Fruit fly (Drosophila melanogaster) whole organism, embryonic: ENCODE measurements around the gene eIF2Bepsilon.

Experiments
- BEAF-32 ChIP-seq: fragments of 200-800 bp; sonication (Bioruptor generic); optimal IDR thresholded peaks from 3 replicates; lab custom pipeline; 2017; ENCODE audit warnings: missing biosample characterization, missing genetic modification characterization, mild to moderate bottlenecking, moderate library complexity, missing genetic modification reagents
- CG1024 ChIP-seq: fragments of 200-800 bp; sonication (Bioruptor generic); IDR thresholded peaks from 2 replicates; pipeline ENCODE4 v1.3.6; 2022; ENCODE audit warnings: missing biosample characterization, missing genetic modification characterization
- CG10431 ChIP-seq: fragments of 200-800 bp; sonication (Bioruptor generic); optimal IDR thresholded peaks from 3 replicates; lab custom pipeline; 2018; ENCODE audit warnings: missing biosample characterization, mild to moderate bottlenecking, missing genetic modification characterization
- CG10979 ChIP-seq: fragments of 200-800 bp; sonication (Bioruptor generic); optimal IDR thresholded peaks from 2 replicates; lab custom pipeline; 2018; ENCODE audit warnings: missing biosample characterization, mild to moderate bottlenecking, missing genetic modification characterization, moderate library complexity
- CG12299 ChIP-seq: fragments of 200-800 bp; sonication (Bioruptor generic); optimal IDR thresholded peaks from 2 replicates; lab custom pipeline; 2018; ENCODE audit warnings: missing biosample characterization, mild to moderate bottlenecking, missing genetic modification characterization
- CG12744 ChIP-seq: fragments of 200-800 bp; sonication (Bioruptor generic); optimal IDR thresholded peaks from 2 replicates; lab custom pipeline; 2016; ENCODE audit warnings: missing biosample characterization, missing genetic modification characterization
- CG12769 ChIP-seq: fragments of 200-800 bp; sonication (Bioruptor generic); optimal IDR thresholded peaks from 2 replicates; lab custom pipeline; 2019; ENCODE audit warnings: missing biosample characterization, mild to moderate bottlenecking, missing genetic modification characterization, moderate library complexity
- CG14667 ChIP-seq: fragments of 200-800 bp; sonication (Bioruptor generic); IDR thresholded peaks from 2 replicates; pipeline ENCODE4 v1.3.6; 2022; ENCODE audit warnings: missing biosample characterization, missing genetic modification characterization
- CG15269 ChIP-seq: fragments of 200-800 bp; sonication (Bioruptor generic); optimal IDR thresholded peaks from 2 replicates; lab custom pipeline; 2018; ENCODE audit warnings: missing biosample characterization, mild to moderate bottlenecking, missing genetic modification characterization, moderate library complexity
- CG15514 ChIP-seq: fragments of 200-800 bp; sonication (Bioruptor generic); optimal IDR thresholded peaks from 3 replicates; lab custom pipeline; 2017; ENCODE audit warnings: missing biosample characterization, missing genetic modification characterization, mild to moderate bottlenecking, moderate library complexity, missing genetic modification reagents
- CG1602 ChIP-seq: fragments of 200-800 bp; sonication (Bioruptor generic); optimal IDR thresholded peaks from 3 replicates; lab custom pipeline; 2016; ENCODE audit warnings: missing biosample characterization, missing genetic modification characterization
- CG16863 ChIP-seq: fragments of 200-800 bp; sonication (Bioruptor generic); optimal IDR thresholded peaks from 3 replicates; lab custom pipeline; 2016; ENCODE audit warnings: missing biosample characterization, missing genetic modification characterization
- CG17612 ChIP-seq: fragments of 200-800 bp; sonication (Bioruptor generic); IDR thresholded peaks from 2 replicates; pipeline ENCODE4 v1.3.6; 2022; ENCODE audit warnings: missing biosample characterization, missing genetic modification characterization
- CG18764 ChIP-seq: fragments of 200-800 bp; sonication (Bioruptor generic); optimal IDR thresholded peaks from 3 replicates; lab custom pipeline; 2016; ENCODE audit warnings: missing biosample characterization, missing genetic modification characterization
- CG3847 ChIP-seq: fragments of 200-800 bp; sonication (Bioruptor generic); IDR thresholded peaks from 2 replicates; pipeline ENCODE4 v1.3.6; 2022; ENCODE audit warnings: missing biosample characterization, missing genetic modification characterization
- CG4360 ChIP-seq: fragments of 200-800 bp; sonication (Bioruptor generic); IDR thresholded peaks from 2 replicates; pipeline ENCODE4 v1.3.6; 2022; ENCODE audit warnings: missing biosample characterization, missing genetic modification characterization
- CG43689 ChIP-seq: fragments of 200-800 bp; sonication (Bioruptor generic); IDR thresholded peaks from 2 replicates; pipeline ENCODE4 v1.3.6; 2022; ENCODE audit warnings: missing biosample characterization, missing genetic modification characterization
- CG4707 ChIP-seq: fragments of 200-800 bp; sonication (Bioruptor generic); optimal IDR thresholded peaks from 2 replicates; lab custom pipeline; 2018; ENCODE audit warnings: missing biosample characterization, mild to moderate bottlenecking, missing genetic modification characterization, moderate library complexity
- CG4820 ChIP-seq: fragments of 200-800 bp; sonication (Bioruptor generic); optimal IDR thresholded peaks from 3 replicates; lab custom pipeline; 2016; ENCODE audit warnings: missing biosample characterization, missing genetic modification characterization
- CG7786 ChIP-seq: fragments of 200-800 bp; sonication (Bioruptor generic); optimal IDR thresholded peaks from 2 replicates; lab custom pipeline; 2016; ENCODE audit warnings: missing biosample characterization, missing genetic modification characterization
- D ChIP-seq, 2 experiments: fragments of 200-800 bp in 1 of 2; fragments of >200 bp in 1 of 2; sonication (Bioruptor generic) in 1 of 2; optimal IDR thresholded peaks; 2 replicates in 1 of 2; 3 replicates in 1 of 2; lab custom pipeline; 2017; ENCODE audit warnings: mild to moderate bottlenecking in 1 of 2, missing biosample characterization in 1 of 2, missing genetic modification characterization in 1 of 2, missing genetic modification reagents in 1 of 2
- Dll ChIP-seq: fragments of 200-800 bp; sonication (Bioruptor generic); IDR thresholded peaks from 4 replicates; pipeline ENCODE4 v1.3.6; 2022; ENCODE audit warnings: missing biosample characterization, missing genetic modification characterization; ENCODE audit not compliant: partially characterized antibody
- E2f1 ChIP-seq: fragments of 200-800 bp; sonication (Bioruptor generic); IDR thresholded peaks from 2 replicates; pipeline ENCODE4 v1.3.6; 2022; ENCODE audit warnings: missing biosample characterization, missing genetic modification characterization
- Fer1 ChIP-seq: fragments of 200-800 bp; sonication (Bioruptor generic); optimal IDR thresholded peaks from 2 replicates; lab custom pipeline; 2017; ENCODE audit warnings: missing biosample characterization, mild to moderate bottlenecking, missing genetic modification characterization
- Fer3 ChIP-seq: fragments of 200-800 bp; sonication (Bioruptor generic); optimal IDR thresholded peaks from 2 replicates; lab custom pipeline; 2018; ENCODE audit warnings: missing biosample characterization, mild to moderate bottlenecking, missing genetic modification characterization, moderate library complexity
- HmgD ChIP-seq: fragments of 200-800 bp; sonication (Bioruptor generic); optimal IDR thresholded peaks from 3 replicates; lab custom pipeline; 2016; ENCODE audit warnings: missing biosample characterization, missing genetic modification characterization
- Kr ChIP-seq: fragments of 200-800 bp; sonication (Bioruptor generic); optimal IDR thresholded peaks from 2 replicates; lab custom pipeline; 2017; ENCODE audit warnings: missing biosample characterization, mild to moderate bottlenecking, missing genetic modification characterization
- Mad ChIP-seq: fragments of 200-800 bp; sonication (Bioruptor generic); optimal IDR thresholded peaks from 2 replicates; lab custom pipeline; 2016; ENCODE audit warnings: missing biosample characterization, missing genetic modification characterization
- Nf-YA ChIP-seq: fragments of 200-800 bp; sonication (Bioruptor generic); IDR thresholded peaks from 2 replicates; pipeline ENCODE4 v1.3.6; 2022; ENCODE audit warnings: missing biosample characterization, missing genetic modification characterization
- Ptx1 ChIP-seq: fragments of 200-800 bp; sonication (Bioruptor generic); IDR thresholded peaks from 2 replicates; pipeline ENCODE4 v1.3.6; 2022; ENCODE audit warnings: missing biosample characterization, missing genetic modification characterization
- TFAM ChIP-seq: fragments of 200-800 bp; sonication (Bioruptor generic); optimal IDR thresholded peaks from 2 replicates; lab custom pipeline; 2017; ENCODE audit warnings: missing biosample characterization, missing genetic modification characterization, inconsistent platforms
- ab ChIP-seq: fragments of 200-800 bp; sonication (Bioruptor generic); optimal IDR thresholded peaks from 2 replicates; lab custom pipeline; 2016; ENCODE audit warnings: missing biosample characterization, missing genetic modification characterization
- abd-A ChIP-seq: fragments of 200-800 bp; sonication (Bioruptor generic); optimal IDR thresholded peaks from 3 replicates; lab custom pipeline; 2019; ENCODE audit warnings: missing biosample characterization, mild to moderate bottlenecking, missing genetic modification characterization, moderate library complexity
- ac ChIP-seq: fragments of 200-800 bp; sonication (Bioruptor generic); optimal IDR thresholded peaks from 3 replicates; lab custom pipeline; 2017; ENCODE audit warnings: missing biosample characterization, mild to moderate bottlenecking, missing genetic modification characterization
- ato ChIP-seq: fragments of 200-800 bp; sonication (Bioruptor generic); IDR thresholded peaks from 2 replicates; pipeline ENCODE4 v1.3.6; 2022; ENCODE audit warnings: missing biosample characterization, missing genetic modification characterization; ENCODE audit not compliant: partially characterized antibody
- corto ChIP-seq: fragments of 200-800 bp; sonication (Bioruptor generic); optimal IDR thresholded peaks from 2 replicates; lab custom pipeline; 2016; ENCODE audit warnings: missing biosample characterization, mild to moderate bottlenecking, missing genetic modification characterization, moderate library complexity
- hth ChIP-seq: fragments of >200 bp; optimal IDR thresholded peaks from 2 replicates; lab custom pipeline; 2017; ENCODE audit warnings: inconsistent platforms
- mirr ChIP-seq: fragments of 200-800 bp; sonication (Bioruptor generic); optimal IDR thresholded peaks from 3 replicates; lab custom pipeline; 2018; ENCODE audit warnings: missing biosample characterization, mild to moderate bottlenecking, missing genetic modification characterization
- org-1 ChIP-seq: fragments of 200-800 bp; sonication (Bioruptor generic); optimal IDR thresholded peaks from 2 replicates; lab custom pipeline; 2017; ENCODE audit warnings: missing biosample characterization, missing genetic modification characterization
- pan ChIP-seq, 4 experiments: fragments of >200 bp in 3 of 4; fragments of 200-800 bp in 1 of 4; sonication (Bioruptor generic) in 1 of 4; optimal IDR thresholded peaks in 3 of 4; IDR thresholded peaks in 1 of 4; 2 replicates each; pipeline versions ENCODE4 v1.3.6 to Lab custom; 2017 to 2022; ENCODE audit warnings: missing biosample characterization in 2 of 4, missing genetic modification characterization in 2 of 4, mixed read lengths in 1 of 4
- phol ChIP-seq: fragments of 200-800 bp; sonication (Bioruptor generic); optimal IDR thresholded peaks from 3 replicates; lab custom pipeline; 2018; ENCODE audit warnings: missing biosample characterization, mild to moderate bottlenecking, missing genetic modification characterization, moderate library complexity
- ranshi ChIP-seq: fragments of 200-800 bp; sonication (Bioruptor generic); IDR thresholded peaks from 2 replicates; pipeline ENCODE4 v1.3.6; 2022; ENCODE audit warnings: missing biosample characterization, missing genetic modification characterization
- sisA ChIP-seq: fragments of 200-800 bp; sonication (Bioruptor generic); IDR thresholded peaks from 2 replicates; pipeline ENCODE4 v1.3.6; 2022; ENCODE audit warnings: missing biosample characterization, missing genetic modification characterization
- slbo ChIP-seq: fragments of 200-800 bp; sonication (Bioruptor generic); IDR thresholded peaks from 2 replicates; pipeline ENCODE4 v1.3.6; 2022; ENCODE audit warnings: missing biosample characterization, missing genetic modification characterization
- stc ChIP-seq: fragments of 200-800 bp; sonication (Bioruptor generic); IDR thresholded peaks from 2 replicates; pipeline ENCODE4 v1.3.6; 2022; ENCODE audit warnings: missing biosample characterization, missing genetic modification characterization
- tgo ChIP-seq: fragments of 200-800 bp; sonication (Bioruptor generic); IDR thresholded peaks from 3 replicates; pipeline ENCODE4 v1.3.6; 2022; ENCODE audit warnings: missing biosample characterization, missing genetic modification characterization
- trem ChIP-seq: fragments of 200-800 bp; optimal IDR thresholded peaks from 3 replicates; lab custom pipeline; 2019; ENCODE audit warnings: missing biosample characterization, mild to moderate bottlenecking, missing genetic modification characterization, moderate library complexity
- tup ChIP-seq: fragments of 200-800 bp; sonication (Bioruptor generic); optimal IDR thresholded peaks from 2 replicates; lab custom pipeline; 2016; ENCODE audit warnings: missing biosample characterization, mild to moderate bottlenecking, missing genetic modification characterization, moderate library complexity
- vnd ChIP-seq: fragments of 200-800 bp; sonication (Bioruptor generic); IDR thresholded peaks from 3 replicates; pipeline ENCODE4 v1.3.6; 2022; ENCODE audit warnings: missing biosample characterization, missing genetic modification characterization; ENCODE audit not compliant: partially characterized antibody

eIF2Bepsilon gene

dm6 chrX:1922765-1923501 is at the start of gene eIF2Bepsilon, which contains the start of gene Ocrl (continued):
- no peak for TF ChIP-seq pan (optimal IDR thresholded peaks at IDR 0.05; lab: Kevin White, UChicago)
- TF ChIP-seq pan (GFP tag; optimal IDR thresholded peaks at IDR 0.05 in 1 of 2, IDR thresholded peaks at IDR 0.05 in 1 of 2), result no peak
- TF ChIP-seq trem (tag; lab: Kevin White, UChicago), result peak; percentile 54
- no peak for TF ChIP-seq tup
- TF ChIP-seq Nf-YA (GFP tag; lab: Robert Waterston, UW), result no peak
- no peak for TF ChIP-seq CG1024 (GFP tag; lab: Robert Waterston, UW)
- no peak for TF ChIP-seq abd-A
- TF ChIP-seq CG4707 (GFP tag; lab: Kevin White, UChicago), result no peak
- peak; percentile 59 for TF ChIP-seq BEAF-32 (GFP tag; lab: Kevin White, UChicago)
- TF ChIP-seq TFAM, result no peak
- TF ChIP-seq CG15269, result no peak
- no peak for TF ChIP-seq Kr
- no peak for TF ChIP-seq CG12299
- TF ChIP-seq CG18764 (GFP tag; lab: Kevin White, UChicago), result no peak
- peak; percentile 67 for TF ChIP-seq CG3847 (GFP tag; lab: Robert Waterston, UW)
- TF ChIP-seq CG15514, result peak; percentile 83
- no peak for TF ChIP-seq ranshi
- TF ChIP-seq CG16863, result no peak
- TF ChIP-seq Mad (GFP tag; lab: Kevin White, UChicago), result peak; percentile 4
- no peak for TF ChIP-seq Fer3
- TF ChIP-seq stc (GFP tag; lab: Robert Waterston, UW), result no peak
- TF ChIP-seq ac (GFP tag; lab: Kevin White, UChicago), result no peak
- no peak for TF ChIP-seq ato (GFP tag; lab: Robert Waterston, UW)
- peak; percentile 1 for TF ChIP-seq CG10979 (tag; lab: Kevin White, UChicago)
- peak; percentile 33 for TF ChIP-seq mirr
- no peak for TF ChIP-seq ab
- no peak for TF ChIP-seq E2f1 (GFP tag; lab: Robert Waterston, UW)
- TF ChIP-seq D (optimal IDR thresholded peaks at IDR 0.05; lab: Kevin White, UChicago), result no peak
- TF ChIP-seq D (GFP tag; optimal IDR thresholded peaks at IDR 0.05; lab: Kevin White, UChicago), result no peak
- no peak for TF ChIP-seq CG14667
- no peak for TF ChIP-seq slbo (GFP tag; lab: Robert Waterston, UW)
- TF ChIP-seq tgo (GFP tag; lab: Robert Waterston, UW), result no peak
- TF ChIP-seq Ptx1 (GFP tag; lab: Robert Waterston, UW), result no peak
- no peak for TF ChIP-seq CG10431
- no peak for TF ChIP-seq CG7786 (GFP tag; lab: Kevin White, UChicago)
- TF ChIP-seq vnd, result no peak
- no peak for TF ChIP-seq corto (GFP tag; lab: Kevin White, UChicago)
- TF ChIP-seq CG12769 (tag; lab: Kevin White, UChicago), result no peak
- TF ChIP-seq phol (tag; lab: Kevin White, UChicago), result peak; percentile 49
- no peak for TF ChIP-seq CG12744 (GFP tag; lab: Kevin White, UChicago)
- TF ChIP-seq org-1 (GFP tag; lab: Kevin White, UChicago), result no peak
- no peak for TF ChIP-seq sisA
- TF ChIP-seq HmgD (GFP tag; lab: Kevin White, UChicago), result peak; percentile 73
- no peak for TF ChIP-seq hth (lab: Kevin White, UChicago)
- TF ChIP-seq Dll (GFP tag; lab: Robert Waterston, UW), result no peak
- no peak for TF ChIP-seq CG17612 (GFP tag; lab: Robert Waterston, UW)
- TF ChIP-seq CG43689 (GFP tag; lab: Robert Waterston, UW), result no peak
- TF ChIP-seq Fer1 (GFP tag; lab: Kevin White, UChicago), result peak; percentile 53
- TF ChIP-seq CG4360 (GFP tag; lab: Robert Waterston, UW), result peak; percentile 93
- TF ChIP-seq CG1602, result no peak
- no peak for TF ChIP-seq CG4820 (GFP tag; lab: Kevin White, UChicago)
